Fruit fly (Drosophila melanogaster): ENCODE results near the gene smo.

DNA sequence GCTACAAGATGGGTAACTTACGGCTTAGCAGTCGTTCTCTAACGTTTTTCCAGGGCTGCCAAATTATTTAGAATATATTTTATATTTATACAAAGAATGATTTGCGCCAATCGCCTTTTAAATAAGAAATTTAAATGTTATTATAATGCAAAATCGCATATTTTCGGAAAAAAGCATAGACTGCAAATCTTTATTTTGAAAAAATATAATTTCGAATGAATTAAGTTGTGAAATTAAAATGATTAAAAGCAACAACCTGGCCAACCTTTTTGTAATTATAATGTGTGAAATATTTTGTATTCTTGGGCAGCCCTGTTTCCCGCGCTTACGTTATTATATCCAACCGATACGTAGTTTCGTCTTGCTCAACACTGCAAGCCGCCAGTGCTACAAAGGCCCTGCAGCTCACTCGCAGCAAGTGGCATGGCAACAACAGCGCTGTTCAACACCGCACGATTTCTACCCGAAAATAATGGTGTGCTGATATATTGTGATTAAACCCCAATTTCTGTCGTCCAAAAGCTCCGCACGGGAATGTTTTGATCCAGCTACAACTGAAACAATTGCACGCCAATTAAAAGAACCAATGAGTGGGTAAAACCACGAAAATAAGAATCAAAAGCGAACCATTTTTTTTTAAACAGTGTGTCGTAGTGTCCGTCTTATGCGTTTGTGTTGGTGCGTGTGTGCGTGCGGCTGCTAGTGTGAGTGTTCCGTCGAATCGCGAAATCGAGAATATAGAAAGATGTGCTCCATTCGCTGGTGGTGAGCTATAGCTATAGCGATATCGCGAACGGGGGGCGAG, 20.3 kb downstream of the smo start, which contains the start of gene Pi3K21B:
- TF ChIP-seq EcR (GFP tag; optimal IDR thresholded peaks at IDR 0.05) (no peak), gl (tag; optimal IDR thresholded peaks at IDR 0.05) (no peak), CG14655 (GFP tag; optimal IDR thresholded peaks at IDR 0.05) (no peak), CG10348 (GFP tag; IDR thresholded peaks at IDR 0.05) (peak; percentile 79), CG17806 (tag; optimal IDR thresholded peaks at IDR 0.05) (peak; percentile 75), Pif1B (GFP tag; optimal IDR thresholded peaks at IDR 0.05) (peak; percentile 53), CG9948 (tag; optimal IDR thresholded peaks at IDR 0.05) (peak; percentile 83), Ets98B (GFP tag; IDR thresholded peaks at IDR 0.05) (peak; percentile 73), CG13204 (GFP tag; optimal IDR thresholded peaks at IDR 0.05) (no peak), CG12605 (GFP tag; IDR thresholded peaks at IDR 0.05) (peak; percentile 63), D1 (tag; optimal IDR thresholded peaks at IDR 0.05) (no peak), Snoo (tag; optimal IDR thresholded peaks at IDR 0.05) (peak; percentile 89)
